Fruit fly (Drosophila melanogaster): ENCODE results near the gene CG18404.

Gene CG18404

DNA sequence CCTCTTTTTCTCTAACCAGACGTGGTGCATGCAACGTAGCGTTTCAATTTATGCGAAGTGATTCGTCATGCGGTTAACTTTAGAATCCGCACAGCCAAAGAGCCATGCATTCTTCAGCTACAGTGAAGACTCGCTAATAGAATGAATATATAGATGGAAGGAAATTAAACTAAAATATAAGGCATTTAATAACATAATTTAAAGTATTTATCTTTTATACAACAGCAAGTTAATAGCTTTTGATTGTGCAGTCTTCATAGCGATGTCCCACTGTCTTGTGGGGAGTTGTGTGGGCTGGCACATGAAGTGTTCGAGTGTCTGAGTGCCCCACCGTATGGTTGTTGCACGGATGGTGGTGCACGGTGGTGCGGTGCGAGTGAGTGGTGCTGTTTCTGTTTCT is 12.4 kb downstream of the CG18404 start (continued):
- TF ChIP-seq corto (GFP tag; optimal IDR thresholded peaks at IDR 0.05) = no peak
- TF ChIP-seq CG11723 (GFP tag; optimal IDR thresholded peaks at IDR 0.05) = no peak
- TF ChIP-seq NC2α (GFP tag; optimal IDR thresholded peaks at IDR 0.05) = no peak
- TF ChIP-seq CG3281 (GFP tag; optimal IDR thresholded peaks at IDR 0.05) = no peak
- TF ChIP-seq kni (GFP tag; optimal IDR thresholded peaks at IDR 0.05) = no peak
- TF ChIP-seq CG34224 (GFP tag; IDR thresholded peaks at IDR 0.05; ENCODE audit: partially characterized antibody) = no peak
- TF ChIP-seq ATbp (GFP tag; optimal IDR thresholded peaks at IDR 0.05) = peak; percentile 49
- TF ChIP-seq CG11456 (GFP tag; IDR thresholded peaks at IDR 0.05) = no peak
- 0 out of 2 replicates have a peak, but pooled peaks have one; percentile 6 for TF ChIP-seq sim (GFP tag; IDR thresholded peaks at IDR 0.05)
- TF ChIP-seq lola (GFP tag; optimal IDR thresholded peaks at IDR 0.05) = peak in 1 of 3 experiments; percentile 53
- no peak for TF ChIP-seq CG33213 (GFP tag; optimal IDR thresholded peaks at IDR 0.05)
- TF ChIP-seq pfk (GFP tag; optimal IDR thresholded peaks at IDR 0.05) = no peak
- no peak for TF ChIP-seq Dip2 (GFP tag; IDR thresholded peaks at IDR 0.05)
- no peak for TF ChIP-seq Mes4 (GFP tag; optimal IDR thresholded peaks at IDR 0.05)
- TF ChIP-seq CG15514 (GFP tag; optimal IDR thresholded peaks at IDR 0.05) = no peak
- TF ChIP-seq knrl (GFP tag; IDR thresholded peaks at IDR 0.05; ENCODE audit: partially characterized antibody) = no peak
- TF ChIP-seq D19B (GFP tag; optimal IDR thresholded peaks at IDR 0.05) = no peak
- TF ChIP-seq klu (GFP tag; IDR thresholded peaks at IDR 0.05) = no peak
- TF ChIP-seq Vsx1 (GFP tag; optimal IDR thresholded peaks at IDR 0.05) = no peak
- no peak for TF ChIP-seq sc (optimal IDR thresholded peaks at IDR 0.05)
- peak; percentile 23 for TF ChIP-seq sc (GFP tag; optimal IDR thresholded peaks at IDR 0.05)
- TF ChIP-seq CG11247 (GFP tag; IDR thresholded peaks at IDR 0.05) = peak; percentile 56
- TF ChIP-seq CG7928 (GFP tag; optimal IDR thresholded peaks at IDR 0.05) = no peak
- peak; percentile 10 for TF ChIP-seq Fer3 (tag; optimal IDR thresholded peaks at IDR 0.05)
- no peak for TF ChIP-seq CG13123 (GFP tag; optimal IDR thresholded peaks at IDR 0.05)
- TF ChIP-seq luna (GFP tag; optimal IDR thresholded peaks at IDR 0.05) = no peak
- no peak for TF ChIP-seq btn (GFP tag; optimal IDR thresholded peaks at IDR 0.05)
- no peak for TF ChIP-seq run (tag; optimal IDR thresholded peaks at IDR 0.05)
- TF ChIP-seq CG5245 (GFP tag; optimal IDR thresholded peaks at IDR 0.05) = peak; percentile 42
- TF ChIP-seq gt (GFP tag; IDR thresholded peaks at IDR 0.05) = peak; percentile 73
- peak; percentile 58 for TF ChIP-seq Ssrp (tag; optimal IDR thresholded peaks at IDR 0.05)
- no peak for TF ChIP-seq mld (GFP tag; IDR thresholded peaks at IDR 0.05; ENCODE audit: partially characterized antibody)
- no peak for TF ChIP-seq crc (GFP tag; optimal IDR thresholded peaks at IDR 0.05)
- TF ChIP-seq Nf-YB (GFP tag; optimal IDR thresholded peaks at IDR 0.05) = peak; percentile 38
- no peak for TF ChIP-seq CG15073 (GFP tag; optimal IDR thresholded peaks at IDR 0.05)
- TF ChIP-seq Eip74EF (GFP tag; optimal IDR thresholded peaks at IDR 0.05) = no peak
- TF ChIP-seq gsb-n (tag; optimal IDR thresholded peaks at IDR 0.05) = peak; percentile 47
- no peak for TF ChIP-seq Dfd (GFP tag; optimal IDR thresholded peaks at IDR 0.05)
- no peak for TF ChIP-seq BEAF-32 (GFP tag; optimal IDR thresholded peaks at IDR 0.05)
- peak; percentile 70 for TF ChIP-seq CG12391 (tag; optimal IDR thresholded peaks at IDR 0.05)
- TF ChIP-seq Hmr (GFP tag; optimal IDR thresholded peaks at IDR 0.05) = no peak
- TF ChIP-seq CG12071 (GFP tag; optimal IDR thresholded peaks at IDR 0.05) = no peak
- TF ChIP-seq stc (GFP tag; IDR thresholded peaks at IDR 0.05) = peak; percentile 60
- TF ChIP-seq CG17359 (tag; optimal IDR thresholded peaks at IDR 0.05) = peak; percentile 60
- peak; percentile 17 for TF ChIP-seq Abd-B (GFP tag; optimal IDR thresholded peaks at IDR 0.05)
- TF ChIP-seq ssp (GFP tag; IDR thresholded peaks at IDR 0.05) = peak; percentile 38
- peak; percentile 66 for TF ChIP-seq Rx (GFP tag; IDR thresholded peaks at IDR 0.05)
- peak; percentile 20 for TF ChIP-seq CG9727 (GFP tag; optimal IDR thresholded peaks at IDR 0.05)
- peak; percentile 36; the same call in 1 of the 2 replicates for TF ChIP-seq CG32767 (GFP tag; IDR thresholded peaks at IDR 0.05)
- TF ChIP-seq CG4707 (GFP tag; optimal IDR thresholded peaks at IDR 0.05) = peak; percentile 28

Measured in whole organism, embryonic.